Worm (Caenorhabditis elegans): ENCODE data around the gene cest-9.2.

cest-9.2 gene

DNA sequence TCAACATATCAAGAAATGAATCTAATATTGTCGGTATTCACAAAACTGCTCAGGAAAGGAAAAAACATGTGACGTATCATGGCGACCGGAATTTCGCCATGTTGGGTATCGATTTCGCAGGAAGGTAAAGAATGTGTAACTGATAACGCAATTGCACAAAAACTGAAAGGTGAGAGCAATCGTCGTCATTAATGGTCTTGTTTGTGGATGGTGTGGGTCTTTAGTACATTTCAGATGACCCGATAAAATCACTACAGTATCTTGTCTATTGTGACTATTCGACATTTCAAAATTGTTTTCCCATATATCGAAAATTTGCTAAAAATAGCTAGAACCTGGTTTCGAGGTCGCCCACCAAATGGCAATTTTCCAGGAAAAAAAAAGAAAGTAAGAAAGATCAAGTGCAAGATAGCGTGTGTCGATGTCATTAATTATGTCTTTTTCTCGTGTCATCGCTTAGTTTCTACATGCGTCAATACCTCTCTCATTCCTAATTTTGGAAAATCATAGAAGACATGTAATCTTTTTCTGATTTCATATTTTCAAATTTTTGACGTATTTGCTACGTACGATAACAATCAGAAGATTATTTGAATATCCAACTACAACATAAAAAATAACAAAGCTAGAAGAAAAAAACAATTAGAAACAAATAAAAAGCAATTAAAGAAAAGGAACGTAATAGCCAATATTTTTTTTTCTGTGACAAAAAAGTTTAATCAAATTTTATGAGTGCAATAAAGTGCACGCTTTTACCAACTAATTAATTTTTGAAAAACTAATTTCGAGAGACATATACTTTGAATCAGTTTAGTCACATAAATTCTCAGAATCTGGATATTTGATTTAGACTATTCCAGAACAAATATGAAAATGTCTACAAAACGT is 11.5 kb upstream of the cest-9.2 start:
- TF ChIP-seq tbx-8 (GFP tag; optimal IDR thresholded peaks at IDR 0.05) = no peak
- no peak for TF ChIP-seq zip-8 (tag; optimal IDR thresholded peaks at IDR 0.05)
- TF ChIP-seq nhr-28 (tag; optimal IDR thresholded peaks at IDR 0.05) = no peak
- TF ChIP-seq cnd-1 (tag; optimal IDR thresholded peaks at IDR 0.05) = no peak
- TF ChIP-seq elt-3 (tag; optimal IDR thresholded peaks at IDR 0.05) = no peak
- no peak for TF ChIP-seq sem-2 (GFP tag; optimal IDR thresholded peaks at IDR 0.05)
- no peak for TF ChIP-seq ces-1 (GFP tag; optimal IDR thresholded peaks at IDR 0.05)
- TF ChIP-seq unc-62 (GFP tag; optimal IDR thresholded peaks at IDR 0.05) = no peak
- TF ChIP-seq drap-1 (GFP tag; optimal IDR thresholded peaks at IDR 0.05) = no peak
- TF ChIP-seq lsy-2 (tag; optimal IDR thresholded peaks at IDR 0.05) = no peak
- no peak for TF ChIP-seq ztf-11 (tag; optimal IDR thresholded peaks at IDR 0.05)
- TF ChIP-seq nhr-2 (tag; optimal IDR thresholded peaks at IDR 0.05) = no peak
- TF ChIP-seq ceh-39 (tag; optimal IDR thresholded peaks at IDR 0.05) = no peak
- no peak for TF ChIP-seq ceh-43 (GFP tag; optimal IDR thresholded peaks at IDR 0.05)
- no peak for TF ChIP-seq elt-1 (tag; optimal IDR thresholded peaks at IDR 0.05; ENCODE audit: borderline replicate concordance, insufficient read depth)
- no peak for TF ChIP-seq nhr-12 (tag; optimal IDR thresholded peaks at IDR 0.05)
- no peak for TF ChIP-seq mab-5 (tag; optimal IDR thresholded peaks at IDR 0.05)

DNA sequence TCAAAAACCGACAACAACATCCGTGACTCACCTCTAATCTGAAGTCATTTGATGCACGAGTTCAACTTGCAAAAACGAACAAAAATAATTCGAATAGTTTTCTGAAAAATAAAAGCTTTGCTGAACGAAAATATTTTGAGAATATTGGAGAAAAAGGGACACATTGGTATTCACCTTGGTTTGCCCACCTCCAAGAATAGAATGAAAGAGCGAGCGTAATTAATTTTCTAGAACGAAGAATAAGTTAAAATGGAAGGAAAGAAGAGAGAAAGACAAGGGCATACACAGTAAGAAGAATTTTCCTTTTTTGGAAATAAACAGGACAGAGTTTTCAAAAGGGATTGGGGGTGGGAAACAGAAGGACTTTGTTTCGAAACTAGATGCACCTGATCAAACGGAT is 9.1 kb upstream of the cest-9.2 start, which contains the start of gene cab-1:
TSS of gene cab-1 (minus strand) at position 101 of the 400 bp plus-strand sequence.
- TF ChIP-seq tbx-8 (GFP tag; optimal IDR thresholded peaks at IDR 0.05) (no peak), ceh-43 (GFP tag; optimal IDR thresholded peaks at IDR 0.05) (no peak), lin-32 (GFP tag; optimal IDR thresholded peaks at IDR 0.05) (no peak), nhr-2 (tag; optimal IDR thresholded peaks at IDR 0.05) (no peak), nhr-12 (tag; optimal IDR thresholded peaks at IDR 0.05) (no peak), unc-120 (tag; optimal IDR thresholded peaks at IDR 0.05; ENCODE audit: poor library complexity, severe bottlenecking) (no peak), ces-1 (GFP tag; optimal IDR thresholded peaks at IDR 0.05) (no peak), hlh-1 (tag; optimal IDR thresholded peaks at IDR 0.05) (no peak), sptf-1 (tag; optimal IDR thresholded peaks at IDR 0.05) (no peak), nhr-76 (tag; optimal IDR thresholded peaks at IDR 0.05) (no peak), ceh-83 (GFP tag; optimal IDR thresholded peaks at IDR 0.05) (no peak), elt-1 (tag; optimal IDR thresholded peaks at IDR 0.05; ENCODE audit: borderline replicate concordance, insufficient read depth) (no peak), ham-2 (GFP tag; optimal IDR thresholded peaks at IDR 0.05) (no peak), ztf-11 (tag; optimal IDR thresholded peaks at IDR 0.05) (no peak), blmp-1 (tag; optimal IDR thresholded peaks at IDR 0.05) (no peak), lsy-2 (tag; optimal IDR thresholded peaks at IDR 0.05) (no peak)

DNA sequence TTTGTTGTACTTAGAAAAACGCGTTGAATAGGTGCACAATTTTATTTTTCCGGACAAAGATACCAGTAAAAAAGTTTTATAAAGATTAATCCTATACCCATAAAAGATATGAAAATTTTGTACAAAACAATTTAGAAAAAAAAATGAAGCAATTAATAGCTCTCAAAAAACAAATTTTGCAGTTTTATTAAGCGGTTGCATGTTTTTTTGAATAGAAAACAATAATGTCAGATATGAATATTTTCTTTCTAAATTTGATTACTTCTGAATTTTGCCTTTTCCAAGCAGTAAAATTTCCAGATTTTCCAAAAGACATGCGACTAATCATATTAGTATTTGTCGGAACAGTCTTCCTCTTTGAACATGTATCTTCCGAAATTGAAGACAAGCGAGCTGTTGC is 5.0 kb upstream of the cest-9.2 start, which contains the start of gene C23H4.8:
TSS of gene C23H4.8 (plus strand) at position 301 of the 400 bp plus-strand sequence.
- no peak for TF ChIP-seq tbx-8 (GFP tag; optimal IDR thresholded peaks at IDR 0.05)
- TF ChIP-seq bed-3 (GFP tag; optimal IDR thresholded peaks at IDR 0.05) = no peak
- no peak for TF ChIP-seq nhr-12 (tag; optimal IDR thresholded peaks at IDR 0.05)
- no peak for TF ChIP-seq nhr-76 (tag; optimal IDR thresholded peaks at IDR 0.05)
- TF ChIP-seq sem-2 (GFP tag; optimal IDR thresholded peaks at IDR 0.05) = no peak
- TF ChIP-seq lin-32 (GFP tag; optimal IDR thresholded peaks at IDR 0.05) = no peak
- TF ChIP-seq elt-3 (tag; optimal IDR thresholded peaks at IDR 0.05) = no peak
- no peak for TF ChIP-seq unc-120 (tag; optimal IDR thresholded peaks at IDR 0.05; ENCODE audit: poor library complexity, severe bottlenecking)
- no peak for TF ChIP-seq zip-8 (tag; optimal IDR thresholded peaks at IDR 0.05)
- TF ChIP-seq pha-4 (tag; optimal IDR thresholded peaks at IDR 0.05) = no peak
- TF ChIP-seq unc-62 (GFP tag; optimal IDR thresholded peaks at IDR 0.05) = no peak

DNA sequence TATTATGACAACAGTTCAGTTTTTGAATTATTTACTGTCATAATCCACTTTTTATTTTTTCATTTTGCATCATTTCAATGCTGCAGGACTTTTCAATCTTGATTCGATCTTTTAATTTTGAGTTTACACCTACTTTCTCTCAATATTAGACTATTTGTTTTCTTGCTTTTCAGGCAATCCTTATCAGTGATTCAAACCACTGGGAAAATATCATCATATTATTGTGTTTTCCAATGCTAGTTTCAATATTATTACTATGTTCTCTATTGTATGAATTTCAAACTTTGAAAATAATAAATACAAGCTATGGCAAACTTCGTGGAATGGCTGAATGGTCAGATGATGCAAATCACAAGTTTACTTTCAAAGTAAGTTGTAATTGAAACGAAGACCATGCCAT is 2.4 kb upstream of the cest-9.2 start, which contains the start of gene cest-8:
TSS of gene cest-8 (plus strand) at position 184 of the 400 bp plus-strand sequence.
- TF ChIP-seq elt-1 (tag; optimal IDR thresholded peaks at IDR 0.05; ENCODE audit: borderline replicate concordance, insufficient read depth) = no peak
- TF ChIP-seq lin-13 (tag; optimal IDR thresholded peaks at IDR 0.05) = no peak
- no peak for TF ChIP-seq hlh-1 (tag; optimal IDR thresholded peaks at IDR 0.05)
- no peak for TF ChIP-seq unc-62 (GFP tag; optimal IDR thresholded peaks at IDR 0.05)
- TF ChIP-seq nhr-237 (tag; optimal IDR thresholded peaks at IDR 0.05) = no peak
- no peak for TF ChIP-seq lsy-2 (tag; optimal IDR thresholded peaks at IDR 0.05)
- TF ChIP-seq mep-1 (tag; optimal IDR thresholded peaks at IDR 0.05) = no peak
- no peak for TF ChIP-seq ztf-11 (tag; optimal IDR thresholded peaks at IDR 0.05)
- no peak for TF ChIP-seq ces-1 (GFP tag; optimal IDR thresholded peaks at IDR 0.05)
- TF ChIP-seq sem-2 (GFP tag; optimal IDR thresholded peaks at IDR 0.05) = no peak
- TF ChIP-seq bed-3 (GFP tag; optimal IDR thresholded peaks at IDR 0.05) = no peak
- no peak for TF ChIP-seq unc-39 (tag; optimal IDR thresholded peaks at IDR 0.05)
- no peak for TF ChIP-seq nhr-76 (tag; optimal IDR thresholded peaks at IDR 0.05)
